Worm (Caenorhabditis elegans) whole organism, midembryonic: Measurements from ENCODE around the gene btb-6.

Experiments used
- cog-1 ChIP-seq: sonication (generic microtip); optimal IDR thresholded peaks from 2 replicates; lab custom pipeline; 2016; ENCODE audit warnings: missing genetic modification characterization, missing compliant biosample characterization
- med-1 ChIP-seq: sonication (generic microtip); optimal IDR thresholded peaks from 2 replicates; lab custom pipeline; 2017; ENCODE audit warnings: missing genetic modification characterization, mild to moderate bottlenecking, missing compliant biosample characterization, antibody characterized with exemption, missing genetic modification reagents; ENCODE audit not compliant: insufficient read depth
- tab-1 ChIP-seq: fragments of 200-800 bp; sonication (Bioruptor generic); IDR thresholded peaks from 2 replicates; pipeline ENCODE4 v1.3.6; 2022; ENCODE audit warnings: missing genetic modification characterization, missing compliant biosample characterization
- ztf-23 ChIP-seq: fragments of 200-800 bp; sonication (Bioruptor generic); IDR thresholded peaks from 2 replicates; pipeline ENCODE4 v1.3.6; 2022; ENCODE audit warnings: missing genetic modification reagents, missing genetic modification characterization, missing compliant biosample characterization

- TF ChIP-seq tab-1 (GFP tag; lab: Robert Waterston, UW): no peak
- no peak for TF ChIP-seq med-1 (GFP tag; lab: Kevin White, UChicago)
- no peak for TF ChIP-seq ztf-23 (GFP tag; lab: Robert Waterston, UW)
- no peak for TF ChIP-seq cog-1 (tag; lab: Kevin White, UChicago)
Measured at ce11 chrII:1736353-1736752, 21.2 kb downstream of the btb-6 start, which contains the start of gene ceh-83.
